Worm (Caenorhabditis elegans) whole organism, young adult: ENCODE results near the gene F26G5.1.

Experiments
- B0035.1 ChIP-seq: sonication (generic microtip); optimal IDR thresholded peaks from 2 replicates; lab custom pipeline; 2016; ENCODE audit warnings: missing genetic modification characterization, mild to moderate bottlenecking, missing compliant biosample characterization, missing genotype, missing genetic modification reagents
- F33H1.4 ChIP-seq: fragments of 200-800 bp; sonication (Bioruptor generic); IDR thresholded peaks from 2 replicates; pipeline ENCODE4 v1.3.6; 2022; ENCODE audit warnings: missing genetic modification reagents, missing genetic modification characterization, missing compliant biosample characterization
- F37B4.10 ChIP-seq: fragments of 200-800 bp; sonication (Bioruptor generic); IDR thresholded peaks from 2 replicates; pipeline ENCODE4 v1.3.6; 2022; ENCODE audit warnings: missing genetic modification characterization, missing compliant biosample characterization
- F57A8.1 ChIP-seq: fragments of 200-800 bp; sonication (Bioruptor generic); optimal IDR thresholded peaks from 2 replicates; lab custom pipeline; 2018; ENCODE audit warnings: mild to moderate bottlenecking, missing genetic modification characterization, moderate library complexity, missing compliant biosample characterization
- K11D2.4 ChIP-seq: fragments of 200-800 bp; sonication (Bioruptor generic); IDR thresholded peaks from 2 replicates; pipeline ENCODE4 v1.3.6; 2022; ENCODE audit warnings: missing genetic modification reagents, missing genetic modification characterization, missing compliant biosample characterization
- T07F8.4 ChIP-seq: sonication (generic microtip); optimal IDR thresholded peaks from 2 replicates; lab custom pipeline; 2016; ENCODE audit warnings: mild to moderate bottlenecking, missing genetic modification characterization, moderate library complexity, missing compliant biosample characterization
- Y95B8A.8 ChIP-seq: fragments of 200-800 bp; sonication (Bioruptor generic); IDR thresholded peaks from 2 replicates; pipeline ENCODE4 v1.3.6; 2022; ENCODE audit warnings: missing genetic modification reagents, missing genetic modification characterization, missing compliant biosample characterization
- aptf-2 ChIP-seq: fragments of 200-800 bp; sonication (Bioruptor generic); conservative IDR thresholded peaks from 2 replicates; pipeline ENCODE4 v1.3.6; 2022; ENCODE audit warnings: missing genetic modification reagents, missing genetic modification characterization, missing compliant biosample characterization
- aptf-3 ChIP-seq: fragments of 200-800 bp; sonication (Bioruptor generic); IDR thresholded peaks from 2 replicates; pipeline ENCODE4 v1.3.6; 2022; ENCODE audit warnings: missing genetic modification characterization, missing compliant biosample characterization
- attf-3 ChIP-seq: fragments of 200-800 bp; sonication (Bioruptor generic); conservative IDR thresholded peaks from 2 replicates; pipeline ENCODE4 v1.3.6; 2022; ENCODE audit warnings: missing genetic modification reagents, missing genetic modification characterization, missing compliant biosample characterization
- attf-6 ChIP-seq: fragments of 200-800 bp; sonication (Bioruptor generic); IDR thresholded peaks from 2 replicates; pipeline ENCODE4 v1.3.6; 2022; ENCODE audit warnings: missing genetic modification reagents, missing genetic modification characterization, missing compliant biosample characterization
- bed-2 ChIP-seq: fragments of 200-800 bp; sonication (Bioruptor generic); IDR thresholded peaks from 2 replicates; pipeline ENCODE4 v1.3.6; 2022; ENCODE audit warnings: missing genetic modification reagents, missing genetic modification characterization, missing compliant biosample characterization
- ceh-100 ChIP-seq: fragments of 200-800 bp; sonication (Bioruptor generic); IDR thresholded peaks from 2 replicates; pipeline ENCODE4 v1.3.6; 2022; ENCODE audit warnings: missing genetic modification reagents, missing genetic modification characterization, missing compliant biosample characterization
- ceh-58 ChIP-seq: fragments of 200-800 bp; sonication (Bioruptor generic); IDR thresholded peaks from 2 replicates; pipeline ENCODE4 v1.3.6; 2022; ENCODE audit warnings: missing genetic modification characterization, missing compliant biosample characterization
- chd-7 ChIP-seq: sonication (generic microtip); optimal IDR thresholded peaks from 2 replicates; lab custom pipeline; 2016; ENCODE audit warnings: mild to moderate bottlenecking, missing genetic modification characterization, moderate library complexity, missing compliant biosample characterization
- egl-44 ChIP-seq: fragments of 200-800 bp; sonication (Bioruptor generic); IDR thresholded peaks from 2 replicates; pipeline ENCODE4 v1.3.6; 2022; ENCODE audit warnings: missing genetic modification reagents, missing genetic modification characterization, missing compliant biosample characterization
- fkh-3 ChIP-seq: sonication (generic microtip); optimal IDR thresholded peaks from 2 replicates; lab custom pipeline; 2016; ENCODE audit warnings: mild to moderate bottlenecking, missing genetic modification characterization, missing compliant biosample characterization
- gei-17 ChIP-seq: fragments of 200-800 bp; sonication (Bioruptor generic); optimal IDR thresholded peaks from 2 replicates; lab custom pipeline; 2018; ENCODE audit warnings: mild to moderate bottlenecking, missing genetic modification characterization, missing compliant biosample characterization
- hrde-1 ChIP-seq: sonication (generic microtip); optimal IDR thresholded peaks from 2 replicates; lab custom pipeline; 2016; ENCODE audit warnings: missing genetic modification characterization, mild to moderate bottlenecking, missing compliant biosample characterization, moderate library complexity, missing genotype, missing genetic modification reagents, borderline replicate concordance
- hsf-1 ChIP-seq: fragments of 200-800 bp; sonication (Bioruptor generic); IDR thresholded peaks from 2 replicates; pipeline ENCODE4 v1.3.6; 2022; ENCODE audit warnings: missing genetic modification reagents, missing genetic modification characterization, missing compliant biosample characterization
- lag-1 ChIP-seq: fragments of 200-800 bp; sonication (Bioruptor generic); IDR thresholded peaks from 2 replicates; pipeline ENCODE4 v1.3.6; 2022; ENCODE audit warnings: missing genetic modification reagents, missing genetic modification characterization, missing compliant biosample characterization
- let-607 ChIP-seq, 2 experiments: fragments of 200-800 bp in 1 of 2; sonication (Bioruptor generic) in 1 of 2; sonication (generic microtip) in 1 of 2; optimal IDR thresholded peaks; 2 replicates each; lab custom pipeline; 2016 to 2018; ENCODE audit warnings: mild to moderate bottlenecking in 2 of 2, missing compliant biosample characterization in 2 of 2, missing genetic modification characterization in 2 of 2, moderate library complexity in 2 of 2, missing genotype in 1 of 2
- lsl-1 ChIP-seq: fragments of 200-800 bp; sonication (Bioruptor generic); optimal IDR thresholded peaks from 2 replicates; lab custom pipeline; 2018; ENCODE audit warnings: mild to moderate bottlenecking, missing genetic modification characterization, moderate library complexity, missing compliant biosample characterization
- madf-10 ChIP-seq: sonication (generic microtip); optimal IDR thresholded peaks from 2 replicates; lab custom pipeline; 2016; ENCODE audit warnings: mild to moderate bottlenecking, missing genetic modification characterization, missing compliant biosample characterization
- madf-8 ChIP-seq: fragments of 200-800 bp; sonication (Bioruptor generic); conservative IDR thresholded peaks from 2 replicates; pipeline ENCODE4 v1.3.6; 2022; ENCODE audit warnings: missing genetic modification reagents, missing genetic modification characterization, missing compliant biosample characterization
- mcd-1 ChIP-seq: fragments of 200-800 bp; sonication (Bioruptor generic); IDR thresholded peaks from 2 replicates; pipeline ENCODE4 v1.3.6; 2022; ENCODE audit warnings: missing genetic modification reagents, missing genetic modification characterization, missing compliant biosample characterization
- mxl-1 ChIP-seq: sonication (generic microtip); optimal IDR thresholded peaks from 2 replicates; lab custom pipeline; 2016; ENCODE audit warnings: missing genetic modification characterization, missing compliant biosample characterization
- nfyb-1 ChIP-seq: fragments of 200-800 bp; sonication (Bioruptor generic); IDR thresholded peaks from 2 replicates; pipeline ENCODE4 v1.3.6; 2022; ENCODE audit warnings: missing genetic modification reagents, missing genetic modification characterization, missing compliant biosample characterization
- nhr-120 ChIP-seq: fragments of 200-800 bp; sonication (Bioruptor generic); IDR thresholded peaks from 2 replicates; pipeline ENCODE4 v1.3.6; 2022; ENCODE audit warnings: missing genetic modification characterization, missing compliant biosample characterization
- nhr-27 ChIP-seq: fragments of 200-800 bp; sonication (Bioruptor generic); optimal IDR thresholded peaks from 2 replicates; lab custom pipeline; 2018; ENCODE audit warnings: mild to moderate bottlenecking, missing genetic modification characterization, moderate library complexity, missing compliant biosample characterization
- nhr-80 ChIP-seq: sonication (generic microtip); optimal IDR thresholded peaks from 2 replicates; lab custom pipeline; 2016; ENCODE audit warnings: missing genetic modification characterization, missing compliant biosample characterization
- rcor-1 ChIP-seq: fragments of 200-800 bp; sonication (Bioruptor generic); IDR thresholded peaks from 2 replicates; pipeline ENCODE4 v1.3.6; 2022; ENCODE audit warnings: missing genetic modification reagents, missing genetic modification characterization, missing compliant biosample characterization
- rpc-1 ChIP-seq, 2 experiments: fragments of 150-350 bp in 1 of 2; sonication (generic microtip) in 1 of 2; optimal IDR thresholded peaks; 2 replicates each; lab custom pipeline; 2014 to 2018; ENCODE audit warnings: missing biosample characterization in 1 of 2, missing genetic modification characterization in 1 of 2, missing genetic modification reagents in 1 of 2, missing genotype in 1 of 2
- sdz-38 ChIP-seq: sonication (generic microtip); optimal IDR thresholded peaks from 2 replicates; lab custom pipeline; 2016; ENCODE audit warnings: missing genotype, missing genetic modification characterization, missing compliant biosample characterization
- sea-2 ChIP-seq: fragments of 200-800 bp; sonication (Bioruptor generic); IDR thresholded peaks from 2 replicates; pipeline ENCODE4 v1.3.6; 2022; ENCODE audit warnings: missing genetic modification characterization, missing compliant biosample characterization
- snpc-1.3 ChIP-seq: sonication (generic microtip); optimal IDR thresholded peaks from 2 replicates; lab custom pipeline; 2017; ENCODE audit warnings: missing genetic modification characterization, mild to moderate bottlenecking, missing compliant biosample characterization, antibody characterized with exemption, moderate library complexity, missing genotype, missing genetic modification reagents; ENCODE audit not compliant: insufficient read depth
- zfh-2 ChIP-seq: fragments of 200-800 bp; sonication (Bioruptor generic); conservative IDR thresholded peaks from 2 replicates; pipeline ENCODE4 v1.3.6; 2022; ENCODE audit warnings: missing genetic modification reagents, missing genetic modification characterization, missing compliant biosample characterization
- ztf-25 ChIP-seq: fragments of 200-800 bp; sonication (Bioruptor generic); IDR thresholded peaks from 2 replicates; pipeline ENCODE4 v1.3.6; 2022; ENCODE audit warnings: missing genetic modification reagents, missing genetic modification characterization, missing compliant biosample characterization

F26G5.1 gene

DNA sequence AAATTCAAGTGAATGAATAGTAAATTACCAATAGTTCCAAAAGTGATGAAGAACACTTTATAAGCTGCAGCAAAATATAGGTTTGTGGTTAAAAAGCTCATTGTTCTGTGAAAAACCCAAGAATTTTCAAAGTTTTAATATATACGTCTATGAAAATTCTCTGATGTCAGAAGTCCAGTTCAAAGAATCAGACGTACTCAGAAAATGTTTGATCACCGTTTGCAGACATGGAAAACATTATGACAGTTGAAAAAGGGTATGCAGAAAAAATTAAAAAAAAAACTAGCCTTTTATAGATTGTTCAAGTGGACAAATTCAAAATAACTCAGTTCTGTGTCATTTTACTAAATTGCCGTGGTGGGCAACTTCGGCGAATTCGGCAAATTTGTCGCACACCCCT, 601 bp upstream of the F26G5.1 start, which contains the start of gene srsx-10:
Gene srsx-10, minus strand, starts transcription at position 101 of the 400 bp plus-strand sequence.
- no peak for TF ChIP-seq mcd-1 (GFP tag; lab: Robert Waterston, UW)
- no peak for TF ChIP-seq chd-7
- TF ChIP-seq ceh-58 (GFP tag; lab: Robert Waterston, UW), result no peak
- no peak for TF ChIP-seq madf-8 (GFP tag; lab: Robert Waterston, UW)

DNA sequence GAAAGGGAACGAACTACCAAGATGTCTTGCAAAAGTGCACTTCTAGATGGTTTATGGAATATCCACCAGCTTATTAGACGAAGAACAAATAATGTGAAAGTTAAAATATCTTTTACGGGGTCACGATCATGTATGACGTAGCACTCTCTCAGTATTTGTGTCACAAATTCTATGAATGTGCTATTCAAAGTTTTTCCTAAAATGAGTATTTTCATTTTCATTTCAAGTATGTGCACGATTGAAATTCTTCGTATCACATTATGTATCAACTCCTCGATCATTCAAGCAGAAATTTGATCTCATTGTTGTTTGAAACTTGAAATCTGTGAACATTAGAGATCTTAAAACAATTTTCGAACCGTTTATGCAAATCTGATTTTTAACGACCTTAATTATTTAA, 2.3 kb downstream of the F26G5.1 start:
- TF ChIP-seq rpc-1 (optimal IDR thresholded peaks at IDR 0.05; lab: Kevin White, UChicago), result no peak
- TF ChIP-seq rpc-1 (tag; optimal IDR thresholded peaks at IDR 0.05; lab: Kevin White, UChicago), result no peak
- TF ChIP-seq nhr-80 (tag; lab: Kevin White, UChicago), result no peak
- TF ChIP-seq aptf-2, result no peak
- no peak for TF ChIP-seq egl-44 (GFP tag; lab: Robert Waterston, UW)
- TF ChIP-seq hsf-1 (GFP tag; lab: Robert Waterston, UW), result no peak
- TF ChIP-seq fkh-3 (tag; lab: Kevin White, UChicago), result no peak
- no peak for TF ChIP-seq sdz-38

DNA sequence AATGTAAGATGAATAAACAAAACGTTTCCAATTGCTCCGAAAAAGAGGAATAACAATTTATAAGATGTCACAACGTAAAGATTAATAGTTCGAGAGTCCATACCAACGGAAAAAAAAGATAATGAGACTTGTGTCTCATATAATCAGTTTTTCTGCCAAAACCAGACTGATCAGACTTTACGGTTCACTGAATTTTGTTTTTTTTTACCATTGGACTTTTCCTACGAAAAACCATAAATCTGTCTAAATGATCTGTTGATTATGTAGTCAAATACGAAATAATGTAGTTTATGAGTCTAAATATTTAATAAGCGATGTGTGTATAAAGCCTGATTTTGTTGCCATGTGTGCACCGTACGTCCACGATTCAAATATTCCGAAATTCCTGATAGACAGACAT, 3.8 kb downstream of the F26G5.1 start, which contains the start of gene srsx-11:
Gene srsx-11, minus strand, starts transcription at position 101 of the 400 bp plus-strand sequence.
- no peak for TF ChIP-seq nhr-27
- no peak for TF ChIP-seq mcd-1 (GFP tag; lab: Robert Waterston, UW)
- no peak for TF ChIP-seq mxl-1 (tag; lab: Kevin White, UChicago)
- TF ChIP-seq attf-6 (GFP tag; lab: Robert Waterston, UW), result no peak
- no peak for TF ChIP-seq B0035.1 (tag; lab: Kevin White, UChicago)
- TF ChIP-seq lag-1, result no peak
- no peak for TF ChIP-seq zfh-2 (GFP tag; lab: Robert Waterston, UW)
- no peak for TF ChIP-seq madf-8 (GFP tag; lab: Robert Waterston, UW)
- TF ChIP-seq T07F8.4 (tag; lab: Kevin White, UChicago), result no peak
- no peak for TF ChIP-seq egl-44 (GFP tag; lab: Robert Waterston, UW)
- TF ChIP-seq aptf-3 (GFP tag; lab: Robert Waterston, UW), result no peak
- TF ChIP-seq bed-2, result no peak
- TF ChIP-seq gei-17, result no peak
- TF ChIP-seq F57A8.1 (GFP tag; lab: Kevin White, UChicago), result no peak

DNA sequence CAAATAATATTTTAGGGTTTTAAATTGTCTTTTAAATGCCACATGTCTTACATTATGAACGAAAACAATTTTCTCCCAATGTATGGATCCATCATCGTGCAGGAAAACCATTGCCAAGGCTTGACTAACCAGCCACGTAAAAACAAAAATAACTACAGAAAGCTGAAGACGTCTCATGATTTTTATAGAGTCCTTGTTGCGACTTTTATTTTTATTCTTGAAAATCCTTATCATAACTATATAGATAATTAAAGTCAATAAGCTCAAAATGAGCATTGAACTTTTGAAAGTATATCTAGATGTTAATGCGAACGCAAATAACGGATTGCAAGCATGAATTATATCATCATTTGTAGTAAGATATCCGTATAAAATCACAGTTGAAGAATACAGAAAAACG, 4.8 kb downstream of the F26G5.1 start:
- no peak for TF ChIP-seq attf-3 (GFP tag; lab: Robert Waterston, UW)
- no peak for TF ChIP-seq ztf-25 (GFP tag; lab: Robert Waterston, UW)
- no peak for TF ChIP-seq nfyb-1 (GFP tag; lab: Robert Waterston, UW)
- no peak for TF ChIP-seq hsf-1 (GFP tag; lab: Robert Waterston, UW)
- TF ChIP-seq lsl-1 (GFP tag; lab: Kevin White, UChicago), result no peak
- no peak for TF ChIP-seq hrde-1 (tag; lab: Kevin White, UChicago)
- TF ChIP-seq snpc-1.3 (tag; lab: Kevin White, UChicago), result no peak
- TF ChIP-seq madf-10 (tag; lab: Kevin White, UChicago), result no peak
- TF ChIP-seq let-607 (tag; optimal IDR thresholded peaks at IDR 0.05; lab: Kevin White, UChicago), result no peak
- TF ChIP-seq rcor-1 (GFP tag; lab: Robert Waterston, UW), result no peak
- TF ChIP-seq nhr-27, result no peak
- no peak for TF ChIP-seq F37B4.10
- TF ChIP-seq Y95B8A.8 (GFP tag; lab: Robert Waterston, UW), result no peak
- TF ChIP-seq F33H1.4 (GFP tag; lab: Robert Waterston, UW), result no peak
- no peak for TF ChIP-seq sea-2 (GFP tag; lab: Robert Waterston, UW)
- no peak for TF ChIP-seq K11D2.4 (GFP tag; lab: Robert Waterston, UW)
- no peak for TF ChIP-seq nhr-120 (GFP tag; lab: Robert Waterston, UW)
- TF ChIP-seq ceh-100 (GFP tag; lab: Robert Waterston, UW), result no peak
